Worm (Caenorhabditis elegans): ENCODE data around the gene F40B5.2.

- TF ChIP-seq ztf-25 (GFP tag; IDR thresholded peaks at IDR 0.05) (no peak), rcor-1 (GFP tag; IDR thresholded peaks at IDR 0.05) (no peak), zfh-2 (GFP tag; conservative IDR thresholded peaks at IDR 0.05) (no peak), attf-5 (GFP tag; optimal IDR thresholded peaks at IDR 0.05) (no peak), madf-3 (GFP tag; IDR thresholded peaks at IDR 0.05) (no peak), K11D2.4 (GFP tag; IDR thresholded peaks at IDR 0.05) (no peak)
Measured at ce11 chrX:8341675-8342074, 26.0 kb upstream of the F40B5.2 start, which contains the start of gene F55E10.1.
